Worm (Caenorhabditis elegans) whole organism, L1 larva: ENCODE data around the gene fbxa-127.

Experiments used
- ceh-82 ChIP-seq, 3 experiments: fragments of 150-350 bp in 1 of 3; sonication (generic microtip) in 2 of 3; optimal IDR thresholded peaks; 2 replicates each; lab custom pipeline; 2014 to 2017; ENCODE audit warnings: missing biosample characterization in 3 of 3, missing genetic modification characterization in 3 of 3
- snu-23 ChIP-seq: sonication (generic microtip); optimal IDR thresholded peaks from 2 replicates; lab custom pipeline; 2016; ENCODE audit warnings: missing genetic modification characterization, missing compliant biosample characterization
- vab-15 ChIP-seq: sonication (generic microtip); optimal IDR thresholded peaks from 2 replicates; lab custom pipeline; 2017; ENCODE audit warnings: missing genotype, mild to moderate bottlenecking, missing genetic modification characterization, missing compliant biosample characterization

DNA sequence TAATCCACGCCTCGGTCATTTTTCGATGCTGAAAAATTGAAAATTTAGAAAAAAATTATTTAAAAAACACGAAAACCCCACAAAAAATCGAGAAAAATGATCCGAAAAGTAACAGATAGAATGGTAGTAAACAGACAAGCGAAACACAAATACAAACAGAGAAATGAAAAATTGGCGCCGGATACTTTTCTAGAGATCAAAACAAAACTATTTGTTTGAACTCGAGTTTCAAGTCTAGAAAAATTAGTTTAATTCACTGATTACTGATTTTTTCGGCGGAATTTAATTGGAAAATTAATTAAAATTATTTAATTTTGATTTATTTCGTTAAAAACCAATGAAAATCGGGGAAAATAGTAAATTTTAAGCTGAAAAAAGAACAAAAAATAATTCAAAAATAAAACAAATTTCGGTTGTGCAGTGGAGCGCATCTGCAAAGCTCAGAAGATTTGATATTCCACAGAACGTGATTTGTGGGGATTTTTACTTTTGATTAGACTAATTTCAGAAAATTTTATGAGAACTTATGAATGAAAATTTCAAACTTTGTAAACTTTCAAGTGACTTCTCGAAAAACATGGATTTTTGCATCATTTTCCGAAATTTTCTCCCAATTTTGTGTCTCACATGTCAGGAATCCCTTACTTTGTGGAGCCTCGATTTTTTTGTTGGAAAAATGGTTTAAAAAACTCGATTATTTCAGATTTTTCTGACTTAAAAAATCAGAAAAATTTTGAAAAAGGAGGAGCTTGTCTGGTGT lies 17.9 kb downstream of the fbxa-127 start, which contains the start of gene gyg-2:
- no peak for TF ChIP-seq vab-15 (tag; lab: Kevin White, UChicago)
- TF ChIP-seq ceh-82 (tag; optimal IDR thresholded peaks at IDR 0.05; lab: Kevin White, UChicago) = no peak
- no peak for TF ChIP-seq snu-23 (GFP tag; lab: Kevin White, UChicago)
